Fruit fly (Drosophila melanogaster): Measurements from ENCODE around the gene cact.

Gene cact

dm6 chr2L:16350742-16351568 lies 24.9 kb upstream of the cact start (continued):
- TF ChIP-seq CG10431 (GFP tag; optimal IDR thresholded peaks at IDR 0.05), result peak; percentile 96
- TF ChIP-seq ash1 (GFP tag; optimal IDR thresholded peaks at IDR 0.05), result peak; percentile 97
- TF ChIP-seq Hand (GFP tag; optimal IDR thresholded peaks at IDR 0.05), result peak; percentile 99
- TF ChIP-seq sna (GFP tag; IDR thresholded peaks at IDR 0.05; ENCODE audit: partially characterized antibody), result no peak
- TF ChIP-seq crc (GFP tag; optimal IDR thresholded peaks at IDR 0.05), result peak; percentile 98
- TF ChIP-seq CG8765 (GFP tag; IDR thresholded peaks at IDR 0.05), result peak; percentile 97
- no peak for TF ChIP-seq usp (GFP tag; optimal IDR thresholded peaks at IDR 0.05)
- TF ChIP-seq CG33213 (GFP tag; optimal IDR thresholded peaks at IDR 0.05), result peak; percentile 97
- peak; percentile 96 for TF ChIP-seq zfh2 (GFP tag; optimal IDR thresholded peaks at IDR 0.05)
- TF ChIP-seq Hr39 (optimal IDR thresholded peaks at IDR 0.05), result no peak
- TF ChIP-seq CG30403 (GFP tag; optimal IDR thresholded peaks at IDR 0.05), result peak; percentile 99
- TF ChIP-seq ind (GFP tag; optimal IDR thresholded peaks at IDR 0.05), result peak; percentile 99
- TF ChIP-seq emc (GFP tag; optimal IDR thresholded peaks at IDR 0.05), result peak; percentile 92
- peak; percentile 98 for TF ChIP-seq phol (tag; optimal IDR thresholded peaks at IDR 0.05)
- TF ChIP-seq disco-r (GFP tag; optimal IDR thresholded peaks at IDR 0.05), result peak; percentile 97
- TF ChIP-seq CG2889 (GFP tag; IDR thresholded peaks at IDR 0.05), result peak; percentile 98
- peak; percentile 99 for TF ChIP-seq CrebB (tag; optimal IDR thresholded peaks at IDR 0.05)
- peak; percentile 96 for TF ChIP-seq CG8944 (GFP tag; optimal IDR thresholded peaks at IDR 0.05)
- TF ChIP-seq gcm2 (GFP tag; optimal IDR thresholded peaks at IDR 0.05), result peak; percentile 99
- peak; percentile 98 for TF ChIP-seq Rx (GFP tag; IDR thresholded peaks at IDR 0.05)
- peak; percentile 98 for TF ChIP-seq CG16815 (GFP tag; optimal IDR thresholded peaks at IDR 0.05)
- peak; percentile 99 for TF ChIP-seq CG13775 (GFP tag; optimal IDR thresholded peaks at IDR 0.05)
- TF ChIP-seq CG1647 (GFP tag; optimal IDR thresholded peaks at IDR 0.05), result peak; percentile 98
- TF ChIP-seq pita (GFP tag; optimal IDR thresholded peaks at IDR 0.05), result no peak
- peak; percentile 99 for TF ChIP-seq lilli (GFP tag; optimal IDR thresholded peaks at IDR 0.05)
- peak; percentile 80 for TF ChIP-seq Kr (GFP tag; optimal IDR thresholded peaks at IDR 0.05)
- peak; percentile 99 for TF ChIP-seq dpn (GFP tag; optimal IDR thresholded peaks at IDR 0.05)
- no peak for TF ChIP-seq CG16813 (GFP tag; IDR thresholded peaks at IDR 0.05; ENCODE audit: partially characterized antibody)
- no peak for TF ChIP-seq br (optimal IDR thresholded peaks at IDR 0.05)
- TF ChIP-seq Ravus (GFP tag; IDR thresholded peaks at IDR 0.05), result peak; percentile 96
- TF ChIP-seq HmgD (GFP tag; optimal IDR thresholded peaks at IDR 0.05), result peak; percentile 91
- TF ChIP-seq CG6254 (GFP tag; optimal IDR thresholded peaks at IDR 0.05), result peak; percentile 97
- TF ChIP-seq zen (tag; optimal IDR thresholded peaks at IDR 0.05), result peak; percentile 98
- peak in 1 of 2 experiments; percentile 96 for TF ChIP-seq Hr78 (GFP tag; optimal IDR thresholded peaks at IDR 0.05)
- peak in 1 of 2 experiments; percentile 75 for TF ChIP-seq Dfd (GFP tag; optimal IDR thresholded peaks at IDR 0.05)
- TF ChIP-seq sim (GFP tag; IDR thresholded peaks at IDR 0.05), result peak; percentile 96
- TF ChIP-seq TFAM (GFP tag; optimal IDR thresholded peaks at IDR 0.05), result peak; percentile 94
- TF ChIP-seq CG34224 (GFP tag; IDR thresholded peaks at IDR 0.05; ENCODE audit: partially characterized antibody), result peak; percentile 15; the same call in 2 of the 3 replicates
- peak; percentile 100 for TF ChIP-seq CG2678 (tag; optimal IDR thresholded peaks at IDR 0.05)
- TF ChIP-seq zf30C (GFP tag; optimal IDR thresholded peaks at IDR 0.05), result peak; percentile 25
- TF ChIP-seq Tbp (GFP tag; optimal IDR thresholded peaks at IDR 0.05), result no peak
- peak; percentile 93 for TF ChIP-seq CG9876 (GFP tag; optimal IDR thresholded peaks at IDR 0.05)
- TF ChIP-seq row (GFP tag; IDR thresholded peaks at IDR 0.05), result peak; percentile 100
- peak; percentile 90 for TF ChIP-seq Adf1 (GFP tag; IDR thresholded peaks at IDR 0.05)
- peak; percentile 99 for TF ChIP-seq CG14441 (GFP tag; IDR thresholded peaks at IDR 0.05)
- TF ChIP-seq onecut (GFP tag; IDR thresholded peaks at IDR 0.05), result peak; percentile 98
- peak; percentile 99 for TF ChIP-seq Bteb2 (GFP tag; optimal IDR thresholded peaks at IDR 0.05)
- peak; percentile 99 for TF ChIP-seq tin (GFP tag; optimal IDR thresholded peaks at IDR 0.05)
- TF ChIP-seq H15 (GFP tag; IDR thresholded peaks at IDR 0.05), result peak; percentile 98
- no peak for TF ChIP-seq zen2 (GFP tag; IDR thresholded peaks at IDR 0.05; ENCODE audit: partially characterized antibody)

Data from whole organism, embryonic.